Worm (Caenorhabditis elegans) whole organism, midembryonic: ENCODE data around the gene unc-103.

Source experiments
- T22C8.4 ChIP-seq: fragments of 200-800 bp; sonication (Bioruptor generic); IDR thresholded peaks from 2 replicates; pipeline ENCODE4 v1.3.6; 2022; ENCODE audit warnings: missing genetic modification characterization, missing compliant biosample characterization
- flt-1 ChIP-seq: fragments of 200-800 bp; sonication (Bioruptor generic); IDR thresholded peaks from 2 replicates; pipeline ENCODE4 v1.3.6; 2022; ENCODE audit warnings: missing genetic modification characterization, missing compliant biosample characterization

DNA sequence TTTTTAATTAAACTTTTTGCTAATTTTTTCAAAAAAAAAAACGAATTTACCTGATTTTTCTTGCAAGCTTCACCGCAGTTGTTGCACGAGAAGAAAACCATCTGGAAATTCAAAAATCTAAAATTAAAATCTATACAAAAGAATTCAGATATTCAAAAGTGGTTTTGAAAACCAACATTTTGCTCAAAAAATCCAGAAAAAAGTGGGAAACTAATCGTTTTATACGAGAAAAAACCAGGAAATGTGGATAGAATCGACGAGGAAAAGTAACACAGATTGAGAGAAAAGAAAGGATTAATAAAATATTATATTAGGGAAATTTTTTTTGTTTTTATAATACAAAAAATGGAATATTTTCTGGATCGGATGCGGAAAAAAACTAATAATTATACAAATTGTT, 48.9 kb downstream of the unc-103 start, which contains the start of gene C16C10.8:
- no peak for TF ChIP-seq flt-1 (GFP tag; lab: Robert Waterston, UW)
- TF ChIP-seq T22C8.4 (GFP tag; lab: Robert Waterston, UW): no peak
